Fruit fly (Drosophila melanogaster): Measurements from ENCODE around the gene emei.
A peak's percentile ranks its signal among the peaks of the same experiment; 100 is the strongest.

emei gene

DNA sequence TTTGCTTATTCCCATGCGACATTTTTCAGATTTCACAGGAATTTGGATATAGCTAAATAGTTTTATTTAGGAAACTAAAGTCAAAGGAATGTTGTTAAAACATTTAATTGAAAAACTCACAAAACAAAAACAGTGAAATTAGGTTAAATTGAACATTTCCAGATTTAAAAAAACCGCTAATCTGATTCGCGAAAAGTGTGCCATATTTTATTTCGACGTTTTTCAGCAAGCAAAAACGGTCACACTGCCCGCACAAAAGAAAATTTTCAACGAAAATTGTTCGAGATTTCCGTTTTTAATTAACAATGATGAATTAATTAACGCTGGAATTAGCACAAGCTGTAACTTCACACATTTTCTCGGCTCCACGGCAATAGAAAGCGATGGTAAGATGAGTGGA is at the start of gene emei, which contains the start of gene CG34012:
Gene emei, plus strand, starts transcription at position 237 of the 400 bp plus-strand sequence.
Gene CG34012, minus strand, starts transcription at position 52 of the 400 bp plus-strand sequence.
- no peak for TF ChIP-seq C15 (GFP tag; IDR thresholded peaks at IDR 0.05)
- no peak for TF ChIP-seq Med (GFP tag)
- TF ChIP-seq CG17328 (GFP tag; IDR thresholded peaks at IDR 0.05), result no peak
- TF ChIP-seq Bteb2 (GFP tag; optimal IDR thresholded peaks at IDR 0.05), result no peak
- peak; percentile 80 for TF ChIP-seq Dp (GFP tag; optimal IDR thresholded peaks at IDR 0.05)
- no peak for TF ChIP-seq cato (GFP tag; optimal IDR thresholded peaks at IDR 0.05; ENCODE audit: borderline replicate concordance)
- no peak for TF ChIP-seq vfl (GFP tag; optimal IDR thresholded peaks at IDR 0.05)
- TF ChIP-seq Awh (GFP tag; IDR thresholded peaks at IDR 0.05), result no peak
- no peak for TF ChIP-seq tin (GFP tag; optimal IDR thresholded peaks at IDR 0.05)
- TF ChIP-seq Rx (GFP tag; IDR thresholded peaks at IDR 0.05), result no peak
- peak; percentile 26 for TF ChIP-seq stwl (tag; optimal IDR thresholded peaks at IDR 0.05)
- TF ChIP-seq CG4424 (GFP tag; optimal IDR thresholded peaks at IDR 0.05), result no peak
- TF ChIP-seq NC2β (GFP tag; optimal IDR thresholded peaks at IDR 0.05), result no peak
- no peak for TF ChIP-seq pnt (GFP tag; optimal IDR thresholded peaks at IDR 0.05)
- peak; percentile 10 for TF ChIP-seq trem (tag; optimal IDR thresholded peaks at IDR 0.05)
- TF ChIP-seq her (GFP tag; optimal IDR thresholded peaks at IDR 0.05), result no peak
- no peak for TF ChIP-seq Deaf1 (tag; optimal IDR thresholded peaks at IDR 0.05)
- no peak for TF ChIP-seq nom (GFP tag; optimal IDR thresholded peaks at IDR 0.05)
- TF ChIP-seq HLH54F (GFP tag; optimal IDR thresholded peaks at IDR 0.05), result no peak
- no peak for TF ChIP-seq CG11456 (GFP tag; IDR thresholded peaks at IDR 0.05)
- no peak for TF ChIP-seq CG14965 (GFP tag; optimal IDR thresholded peaks at IDR 0.05; ENCODE audit: borderline replicate concordance)
- no peak for TF ChIP-seq Dek (tag; optimal IDR thresholded peaks at IDR 0.05)
- no peak for TF ChIP-seq Hmr (GFP tag; optimal IDR thresholded peaks at IDR 0.05)
- TF ChIP-seq CG5245 (GFP tag; optimal IDR thresholded peaks at IDR 0.05), result no peak
- TF ChIP-seq tap (tag; optimal IDR thresholded peaks at IDR 0.05), result no peak
- TF ChIP-seq CG4404 (GFP tag; IDR thresholded peaks at IDR 0.05), result no peak
- TF ChIP-seq CG34224 (GFP tag; IDR thresholded peaks at IDR 0.05; ENCODE audit: partially characterized antibody), result no peak
- TF ChIP-seq YL-1 (GFP tag; optimal IDR thresholded peaks at IDR 0.05), result peak; percentile 26
- TF ChIP-seq pan (optimal IDR thresholded peaks at IDR 0.05), result no peak
- no peak for TF ChIP-seq pan (GFP tag; optimal IDR thresholded peaks at IDR 0.05 in 1 of 2, IDR thresholded peaks at IDR 0.05 in 1 of 2)
- no peak for TF ChIP-seq Scr (GFP tag; IDR thresholded peaks at IDR 0.05; ENCODE audit: partially characterized antibody)
- TF ChIP-seq CG10543 (GFP tag; optimal IDR thresholded peaks at IDR 0.05), result no peak
- TF ChIP-seq kah (GFP tag; optimal IDR thresholded peaks at IDR 0.05), result no peak
- TF ChIP-seq chn (GFP tag; optimal IDR thresholded peaks at IDR 0.05), result no peak
- peak; percentile 60 for TF ChIP-seq CG14710 (tag; optimal IDR thresholded peaks at IDR 0.05)
- peak; percentile 41; the same call in 1 of the 2 replicates for TF ChIP-seq MBD-R2 (GFP tag; IDR thresholded peaks at IDR 0.05)
- TF ChIP-seq B-H1 (GFP tag; IDR thresholded peaks at IDR 0.05), result no peak
- no peak for TF ChIP-seq CG15696 (tag; optimal IDR thresholded peaks at IDR 0.05)
- TF ChIP-seq scrt (GFP tag; optimal IDR thresholded peaks at IDR 0.05), result no peak
- no peak for TF ChIP-seq Hr51 (GFP tag; optimal IDR thresholded peaks at IDR 0.05)
- peak; percentile 88 for TF ChIP-seq E2f2 (GFP tag; IDR thresholded peaks at IDR 0.05)
- peak; percentile 54 for TF ChIP-seq phol (tag; optimal IDR thresholded peaks at IDR 0.05)
- TF ChIP-seq CG6654 (GFP tag; optimal IDR thresholded peaks at IDR 0.05), result no peak
- TF ChIP-seq MESR4 (GFP tag; optimal IDR thresholded peaks at IDR 0.05), result peak; percentile 55
- no peak for TF ChIP-seq pum (GFP tag; optimal IDR thresholded peaks at IDR 0.05)
- no peak for TF ChIP-seq CG13123 (GFP tag; optimal IDR thresholded peaks at IDR 0.05)
- peak; percentile 79 for TF ChIP-seq CG15514 (GFP tag; optimal IDR thresholded peaks at IDR 0.05)
- no peak for TF ChIP-seq crp (GFP tag; optimal IDR thresholded peaks at IDR 0.05)
- TF ChIP-seq CG14014 (GFP tag; IDR thresholded peaks at IDR 0.05), result no peak
- 0 out of 2 replicates have a peak, but pooled peaks have one; percentile 30 for TF ChIP-seq sna (GFP tag; IDR thresholded peaks at IDR 0.05; ENCODE audit: partially characterized antibody)
- no peak for TF ChIP-seq CG3847 (GFP tag; IDR thresholded peaks at IDR 0.05)
